Fruit fly (Drosophila melanogaster) whole organism, embryonic: ENCODE measurements around the gene Tsen34.

Source experiments
- ATbp ChIP-seq: fragments of 200-800 bp; sonication (Bioruptor generic); optimal IDR thresholded peaks from 2 replicates; lab custom pipeline; 2017; ENCODE audit warnings: missing biosample characterization, mild to moderate bottlenecking, missing genetic modification characterization, missing genetic modification reagents
- Abd-B ChIP-seq: fragments of 200-800 bp; sonication (Bioruptor generic); optimal IDR thresholded peaks from 2 replicates; lab custom pipeline; 2018; ENCODE audit warnings: missing biosample characterization, mild to moderate bottlenecking, missing genetic modification characterization, moderate library complexity
- Ada2b ChIP-seq: fragments of 200-800 bp; sonication (Bioruptor generic); IDR thresholded peaks from 2 replicates; pipeline ENCODE4 v1.3.6; 2022; ENCODE audit warnings: missing biosample characterization, missing genetic modification characterization
- Aef1 ChIP-seq: fragments of 200-800 bp; sonication (Bioruptor generic); IDR thresholded peaks from 3 replicates; pipeline ENCODE4 v1.3.6; 2022; ENCODE audit warnings: missing biosample characterization, missing genetic modification characterization
- Atf6 ChIP-seq: fragments of 200-800 bp; sonication (Bioruptor generic); IDR thresholded peaks from 2 replicates; pipeline ENCODE4 v1.3.6; 2022; ENCODE audit warnings: missing biosample characterization, missing genetic modification characterization
- B-H1 ChIP-seq: fragments of 200-800 bp; sonication (Bioruptor generic); IDR thresholded peaks from 3 replicates; pipeline ENCODE4 v1.3.6; 2022; ENCODE audit warnings: missing biosample characterization, missing genetic modification characterization
- CG10274 ChIP-seq: fragments of 200-800 bp; sonication (Bioruptor generic); optimal IDR thresholded peaks from 3 replicates; lab custom pipeline; 2017; ENCODE audit warnings: missing biosample characterization, mild to moderate bottlenecking, missing genetic modification characterization
- CG10654 ChIP-seq: fragments of 200-800 bp; sonication (Bioruptor generic); optimal IDR thresholded peaks from 2 replicates; lab custom pipeline; 2016; ENCODE audit warnings: missing biosample characterization, missing genetic modification characterization
- CG12744 ChIP-seq: fragments of 200-800 bp; sonication (Bioruptor generic); optimal IDR thresholded peaks from 2 replicates; lab custom pipeline; 2016; ENCODE audit warnings: missing biosample characterization, missing genetic modification characterization
- CG12769 ChIP-seq: fragments of 200-800 bp; sonication (Bioruptor generic); optimal IDR thresholded peaks from 2 replicates; lab custom pipeline; 2019; ENCODE audit warnings: missing biosample characterization, mild to moderate bottlenecking, missing genetic modification characterization, moderate library complexity
- CG12942 ChIP-seq: fragments of 200-800 bp; sonication (Bioruptor generic); optimal IDR thresholded peaks from 3 replicates; lab custom pipeline; 2016; ENCODE audit warnings: missing biosample characterization, missing genetic modification characterization
- CG13624 ChIP-seq: fragments of 200-800 bp; sonication (Bioruptor generic); optimal IDR thresholded peaks from 2 replicates; lab custom pipeline; 2016; ENCODE audit warnings: missing biosample characterization, missing genetic modification characterization
- CG13775 ChIP-seq: fragments of 200-800 bp; sonication (Bioruptor generic); optimal IDR thresholded peaks from 3 replicates; lab custom pipeline; 2017; ENCODE audit warnings: missing biosample characterization, mild to moderate bottlenecking, missing genetic modification characterization
- CG14441 ChIP-seq: fragments of 200-800 bp; sonication (Bioruptor generic); IDR thresholded peaks from 2 replicates; pipeline ENCODE4 v1.3.6; 2022; ENCODE audit warnings: missing biosample characterization, missing genetic modification characterization
- CG17385 ChIP-seq: fragments of 200-800 bp; sonication (Bioruptor generic); optimal IDR thresholded peaks from 3 replicates; lab custom pipeline; 2018; ENCODE audit warnings: missing biosample characterization, mild to moderate bottlenecking, missing genetic modification characterization
- CG1792 ChIP-seq: fragments of 200-800 bp; sonication (Bioruptor generic); optimal IDR thresholded peaks from 2 replicates; lab custom pipeline; 2016; ENCODE audit warnings: missing biosample characterization, missing genetic modification characterization
- CG18011 ChIP-seq: fragments of 200-800 bp; sonication (Bioruptor generic); optimal IDR thresholded peaks from 2 replicates; lab custom pipeline; 2017; ENCODE audit warnings: missing biosample characterization, missing genetic modification characterization, mild to moderate bottlenecking, moderate library complexity, missing genotype
- CG6175 ChIP-seq: fragments of 200-800 bp; sonication (Bioruptor generic); IDR thresholded peaks from 3 replicates; pipeline ENCODE4 v1.3.6; 2022; ENCODE audit warnings: missing biosample characterization, missing genetic modification characterization
- CG6683 ChIP-seq: fragments of 200-800 bp; sonication (Bioruptor generic); optimal IDR thresholded peaks from 2 replicates; lab custom pipeline; 2017; ENCODE audit warnings: missing biosample characterization, mild to moderate bottlenecking, missing genetic modification characterization, missing genetic modification reagents
- CG7839 ChIP-seq: fragments of 200-800 bp; sonication (Bioruptor generic); optimal IDR thresholded peaks from 3 replicates; lab custom pipeline; 2018; ENCODE audit warnings: missing biosample characterization, mild to moderate bottlenecking, missing genetic modification characterization, moderate library complexity
- CG8290 ChIP-seq, 3 experiments: fragments of 200-800 bp; sonication (Bioruptor generic); optimal IDR thresholded peaks; 2 replicates each; lab custom pipeline; 2016 to 2019; ENCODE audit warnings: missing biosample characterization in 3 of 3, missing genetic modification characterization in 3 of 3, mild to moderate bottlenecking in 2 of 3, moderate library complexity in 1 of 3
- CG8359 ChIP-seq: fragments of 200-800 bp; sonication (Bioruptor generic); optimal IDR thresholded peaks from 2 replicates; lab custom pipeline; 2017; ENCODE audit warnings: missing biosample characterization, mild to moderate bottlenecking, missing genetic modification characterization, borderline replicate concordance
- CG9876 ChIP-seq: fragments of 200-800 bp; sonication (Bioruptor generic); optimal IDR thresholded peaks from 2 replicates; lab custom pipeline; 2016; ENCODE audit warnings: missing biosample characterization, missing genetic modification characterization
- Dbx ChIP-seq: fragments of 200-800 bp; sonication (Bioruptor generic); IDR thresholded peaks from 3 replicates; pipeline ENCODE4 v1.3.6; 2022; ENCODE audit warnings: missing biosample characterization, missing genetic modification characterization
- Dll ChIP-seq: fragments of 200-800 bp; sonication (Bioruptor generic); IDR thresholded peaks from 4 replicates; pipeline ENCODE4 v1.3.6; 2022; ENCODE audit warnings: missing biosample characterization, missing genetic modification characterization; ENCODE audit not compliant: partially characterized antibody
- Fer1 ChIP-seq: fragments of 200-800 bp; sonication (Bioruptor generic); optimal IDR thresholded peaks from 2 replicates; lab custom pipeline; 2017; ENCODE audit warnings: missing biosample characterization, mild to moderate bottlenecking, missing genetic modification characterization
- HmgD ChIP-seq: fragments of 200-800 bp; sonication (Bioruptor generic); optimal IDR thresholded peaks from 3 replicates; lab custom pipeline; 2016; ENCODE audit warnings: missing biosample characterization, missing genetic modification characterization
- Sry-β ChIP-seq: fragments of 200-800 bp; sonication (Bioruptor generic); optimal IDR thresholded peaks from 2 replicates; lab custom pipeline; 2018; ENCODE audit warnings: missing biosample characterization, mild to moderate bottlenecking, missing genetic modification characterization, moderate library complexity
- ase ChIP-seq: fragments of 200-800 bp; sonication (Bioruptor generic); IDR thresholded peaks from 3 replicates; pipeline ENCODE4 v1.3.6; 2022; ENCODE audit warnings: missing biosample characterization, missing genetic modification characterization
- btn ChIP-seq: fragments of 200-800 bp; sonication (Bioruptor generic); optimal IDR thresholded peaks from 2 replicates; lab custom pipeline; 2016; ENCODE audit warnings: missing biosample characterization, missing genetic modification characterization
- dpn ChIP-seq, 2 experiments: fragments of 200-800 bp; sonication (Bioruptor generic); optimal IDR thresholded peaks; 3 replicates each; lab custom pipeline; 2016; ENCODE audit warnings: missing biosample characterization in 2 of 2, missing genetic modification characterization in 2 of 2
- ems ChIP-seq: fragments of 200-800 bp; sonication (Bioruptor generic); optimal IDR thresholded peaks from 3 replicates; lab custom pipeline; 2016; ENCODE audit warnings: missing biosample characterization, missing genetic modification characterization
- fd3F ChIP-seq: fragments of 200-800 bp; sonication (Bioruptor generic); optimal IDR thresholded peaks from 2 replicates; lab custom pipeline; 2018; ENCODE audit warnings: missing biosample characterization, mild to moderate bottlenecking, missing genetic modification characterization, moderate library complexity
- grau ChIP-seq: fragments of 200-800 bp; optimal IDR thresholded peaks from 3 replicates; lab custom pipeline; 2019; ENCODE audit warnings: missing biosample characterization, mild to moderate bottlenecking, missing genetic modification characterization, moderate library complexity
- h ChIP-seq: fragments of >200 bp; optimal IDR thresholded peaks from 2 replicates; lab custom pipeline; 2017
- hbn ChIP-seq: fragments of 200-800 bp; sonication (Bioruptor generic); IDR thresholded peaks from 2 replicates; pipeline ENCODE4 v1.3.6; 2022; ENCODE audit warnings: missing biosample characterization, missing genetic modification characterization; ENCODE audit not compliant: partially characterized antibody
- kah ChIP-seq: fragments of 200-800 bp; sonication (Bioruptor generic); optimal IDR thresholded peaks from 2 replicates; lab custom pipeline; 2018; ENCODE audit warnings: missing biosample characterization, mild to moderate bottlenecking, missing genetic modification characterization
- klu ChIP-seq: fragments of 200-800 bp; sonication (Bioruptor generic); IDR thresholded peaks from 2 replicates; pipeline ENCODE4 v1.3.6; 2022; ENCODE audit warnings: missing biosample characterization, missing genetic modification characterization
- nau ChIP-seq: fragments of 200-800 bp; sonication (Bioruptor generic); optimal IDR thresholded peaks from 3 replicates; lab custom pipeline; 2017; ENCODE audit warnings: missing biosample characterization, mild to moderate bottlenecking, missing genetic modification characterization, missing genetic modification reagents
- nmo ChIP-seq: fragments of 200-800 bp; sonication (Bioruptor generic); optimal IDR thresholded peaks from 2 replicates; lab custom pipeline; 2018; ENCODE audit warnings: missing biosample characterization, mild to moderate bottlenecking, missing genetic modification characterization, moderate library complexity
- pho ChIP-seq: fragments of 200-800 bp; sonication (Bioruptor generic); optimal IDR thresholded peaks from 2 replicates; lab custom pipeline; 2016; ENCODE audit warnings: missing biosample characterization, missing genetic modification characterization
- ranshi ChIP-seq: fragments of 200-800 bp; sonication (Bioruptor generic); IDR thresholded peaks from 2 replicates; pipeline ENCODE4 v1.3.6; 2022; ENCODE audit warnings: missing biosample characterization, missing genetic modification characterization
- row ChIP-seq: fragments of 200-800 bp; sonication (Bioruptor generic); IDR thresholded peaks from 3 replicates; pipeline ENCODE4 v1.3.6; 2022; ENCODE audit warnings: missing biosample characterization, missing genetic modification characterization
- scrt ChIP-seq: fragments of 200-800 bp; sonication (Bioruptor generic); optimal IDR thresholded peaks from 2 replicates; lab custom pipeline; 2018; ENCODE audit warnings: missing biosample characterization, mild to moderate bottlenecking, missing genetic modification characterization, moderate library complexity
- sr ChIP-seq: fragments of 200-800 bp; sonication (Bioruptor generic); IDR thresholded peaks from 3 replicates; pipeline ENCODE4 v1.3.6; 2022; ENCODE audit warnings: missing biosample characterization, missing genetic modification characterization
- tgo ChIP-seq: fragments of 200-800 bp; sonication (Bioruptor generic); IDR thresholded peaks from 3 replicates; pipeline ENCODE4 v1.3.6; 2022; ENCODE audit warnings: missing biosample characterization, missing genetic modification characterization
- tin ChIP-seq: fragments of 200-800 bp; sonication (Bioruptor generic); optimal IDR thresholded peaks from 3 replicates; lab custom pipeline; 2016; ENCODE audit warnings: missing biosample characterization, missing genetic modification characterization
- tio ChIP-seq: fragments of 200-800 bp; sonication (Bioruptor generic); optimal IDR thresholded peaks from 2 replicates; lab custom pipeline; 2017; ENCODE audit warnings: missing biosample characterization, missing genetic modification characterization, inconsistent platforms
- trem ChIP-seq: fragments of 200-800 bp; optimal IDR thresholded peaks from 3 replicates; lab custom pipeline; 2019; ENCODE audit warnings: missing biosample characterization, mild to moderate bottlenecking, missing genetic modification characterization, moderate library complexity

Gene Tsen34

DNA sequence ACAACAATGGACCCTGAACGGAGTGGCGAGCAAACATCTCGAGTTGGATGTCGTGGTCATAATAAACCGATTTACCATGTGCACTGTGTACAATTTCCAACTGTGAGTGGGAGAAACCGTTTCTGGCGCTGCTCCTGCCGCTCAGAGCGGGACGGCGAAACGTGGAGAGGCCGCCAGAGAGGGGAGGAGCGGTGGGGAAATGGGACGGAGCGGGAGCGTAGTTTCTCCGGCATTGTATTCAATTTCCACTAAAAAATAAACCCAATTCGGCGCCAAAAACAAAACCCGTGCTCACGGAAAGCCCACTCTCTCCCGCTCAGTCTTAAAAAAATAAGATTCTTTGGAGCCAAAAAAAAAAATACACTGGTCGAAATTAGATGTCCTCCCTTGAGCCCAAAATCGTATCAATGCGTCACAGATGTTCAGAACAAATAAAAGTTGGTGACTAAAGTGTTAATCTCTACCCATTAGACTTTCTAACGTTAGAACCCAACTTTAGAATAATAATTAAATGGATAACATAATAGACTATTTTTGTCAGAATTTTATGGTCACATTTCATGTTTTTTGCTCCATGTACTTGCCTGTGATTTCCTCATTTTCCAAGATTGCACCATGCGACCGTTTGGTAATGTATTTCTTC, 1.5 kb downstream of the Tsen34 start (continued):
- TF ChIP-seq CG10654 (peak; percentile 68), nau (GFP tag; lab: Kevin White, UChicago) (peak; percentile 50), ems (GFP tag; lab: Kevin White, UChicago) (peak; percentile 63), Ada2b (GFP tag; lab: Robert Waterston, UW) (peak; percentile 40; the same call in 1 of the 2 replicates), Dll (GFP tag; lab: Robert Waterston, UW) (no peak; the same call in 3 of the 4 replicates), pho (GFP tag; lab: Kevin White, UChicago) (peak; percentile 42), CG6175 (GFP tag; lab: Robert Waterston, UW) (no peak), row (GFP tag; lab: Robert Waterston, UW) (peak; percentile 88), CG12744 (GFP tag; lab: Kevin White, UChicago) (peak; percentile 14), Abd-B (GFP tag; lab: Kevin White, UChicago) (no peak), CG13624 (GFP tag; lab: Kevin White, UChicago) (peak; percentile 35), dpn (GFP tag; optimal IDR thresholded peaks at IDR 0.05; lab: Kevin White, UChicago) (peak; percentile 71 to 78), Fer1 (GFP tag; lab: Kevin White, UChicago) (peak; percentile 68), CG14441 (GFP tag; lab: Robert Waterston, UW) (peak; percentile 66), ase (0 out of 3 replicates have a peak, but pooled peaks have one; percentile 35), CG1792 (GFP tag; lab: Kevin White, UChicago) (peak; percentile 51), CG12769 (tag; lab: Kevin White, UChicago) (peak; percentile 91), CG7839 (tag; lab: Kevin White, UChicago) (peak; percentile 76), Atf6 (GFP tag; lab: Robert Waterston, UW) (peak; percentile 81), tin (GFP tag; lab: Kevin White, UChicago) (peak; percentile 50), kah (GFP tag; lab: Kevin White, UChicago) (peak; percentile 25), klu (GFP tag; lab: Robert Waterston, UW) (no peak), Sry-β (GFP tag; lab: Kevin White, UChicago) (no peak), CG12942 (GFP tag; lab: Kevin White, UChicago) (peak; percentile 59), ATbp (GFP tag; lab: Kevin White, UChicago) (peak; percentile 66), btn (GFP tag; lab: Kevin White, UChicago) (no peak), fd3F (peak; percentile 61), CG17385 (GFP tag; lab: Kevin White, UChicago) (peak; percentile 60), CG8359 (peak; percentile 34), B-H1 (GFP tag; lab: Robert Waterston, UW) (peak; percentile 38; the same call in 1 of the 3 replicates), CG13775 (GFP tag; lab: Kevin White, UChicago) (peak; percentile 57), CG9876 (GFP tag; lab: Kevin White, UChicago) (no peak), hbn (GFP tag; lab: Robert Waterston, UW) (peak; percentile 40), CG6683 (GFP tag; lab: Kevin White, UChicago) (peak; percentile 42), nmo (GFP tag; lab: Kevin White, UChicago) (peak; percentile 73), h (lab: Kevin White, UChicago) (no peak), CG10274 (GFP tag; lab: Kevin White, UChicago) (peak; percentile 31), grau (tag; lab: Kevin White, UChicago) (peak; percentile 67), HmgD (no peak), sr (no peak; the same call in 2 of the 3 replicates), ranshi (0 out of 2 replicates have a peak, but pooled peaks have one; percentile 41), tgo (peak; percentile 54; the same call in 2 of the 3 replicates), Aef1 (GFP tag; lab: Robert Waterston, UW) (0 out of 3 replicates have a peak, but pooled peaks have one; percentile 34), CG18011 (GFP tag; lab: Kevin White, UChicago) (peak; percentile 30), trem (peak; percentile 7), scrt (GFP tag; lab: Kevin White, UChicago) (no peak), tio (GFP tag; lab: Kevin White, UChicago) (peak; percentile 69), CG8290 (GFP tag; optimal IDR thresholded peaks at IDR 0.05; lab: Kevin White, UChicago) (peak; percentile 2), CG8290 (tag; optimal IDR thresholded peaks at IDR 0.05; lab: Kevin White, UChicago) (peak in 1 of 2 experiments; percentile 64), Dbx (peak; percentile 60; the same call in 2 of the 3 replicates)
